Worm (Caenorhabditis elegans) whole organism, late embryonic: Measurements from ENCODE around the gene srh-111.

Source experiments
- K09A11.1 ChIP-seq: sonication (generic microtip); optimal IDR thresholded peaks from 2 replicates; lab custom pipeline; 2017; ENCODE audit warnings: antibody characterized with exemption, mild to moderate bottlenecking, missing genetic modification characterization, missing compliant biosample characterization; ENCODE audit not compliant: insufficient read depth
- Y22D7AL.16 ChIP-seq: sonication (generic microtip); optimal IDR thresholded peaks from 2 replicates; lab custom pipeline; 2016; ENCODE audit warnings: missing genetic modification characterization, missing compliant biosample characterization
- ahr-1 ChIP-seq: sonication (generic microtip); optimal IDR thresholded peaks from 2 replicates; lab custom pipeline; 2016; ENCODE audit warnings: missing genetic modification characterization, missing compliant biosample characterization
- ceh-14 ChIP-seq: sonication (generic microtip); optimal IDR thresholded peaks from 2 replicates; lab custom pipeline; 2016; ENCODE audit warnings: missing genotype, missing genetic modification characterization, missing compliant biosample characterization
- ceh-30 ChIP-seq: fragments of 150-350 bp; optimal IDR thresholded peaks from 2 replicates; lab custom pipeline; 2014; ENCODE audit warnings: missing biosample characterization, missing genetic modification characterization
- eyg-1 ChIP-seq: sonication (generic microtip); optimal IDR thresholded peaks from 2 replicates; lab custom pipeline; 2016; ENCODE audit warnings: missing genotype, missing genetic modification characterization, missing compliant biosample characterization
- hlh-8 ChIP-seq: sonication (generic microtip); optimal IDR thresholded peaks from 2 replicates; lab custom pipeline; 2016; ENCODE audit warnings: missing genotype, missing genetic modification characterization, missing compliant biosample characterization
- mec-3 ChIP-seq: sonication (generic microtip); optimal IDR thresholded peaks from 2 replicates; lab custom pipeline; 2016; ENCODE audit warnings: borderline replicate concordance, missing genetic modification characterization, missing compliant biosample characterization
- pha-2 ChIP-seq: sonication (generic microtip); optimal IDR thresholded peaks from 2 replicates; lab custom pipeline; 2017; ENCODE audit warnings: mild to moderate bottlenecking, missing genetic modification characterization, missing compliant biosample characterization
- pqm-1 ChIP-seq: sonication (generic microtip); optimal IDR thresholded peaks from 2 replicates; lab custom pipeline; 2016; ENCODE audit warnings: missing genetic modification characterization, missing compliant biosample characterization
- sox-4 ChIP-seq: sonication (generic microtip); optimal IDR thresholded peaks from 2 replicates; lab custom pipeline; 2017; ENCODE audit warnings: mild to moderate bottlenecking, missing genetic modification characterization, inconsistent platforms, missing compliant biosample characterization
- tbx-2 ChIP-seq: sonication (generic microtip); optimal IDR thresholded peaks from 2 replicates; lab custom pipeline; 2016; ENCODE audit warnings: missing genetic modification characterization, missing compliant biosample characterization
- unc-42 ChIP-seq: sonication (generic microtip); optimal IDR thresholded peaks from 2 replicates; lab custom pipeline; 2016; ENCODE audit warnings: missing genotype, missing genetic modification characterization, missing compliant biosample characterization
- ztf-16 ChIP-seq: sonication (generic microtip); optimal IDR thresholded peaks from 2 replicates; lab custom pipeline; 2017; ENCODE audit warnings: missing genetic modification characterization, missing compliant biosample characterization

DNA sequence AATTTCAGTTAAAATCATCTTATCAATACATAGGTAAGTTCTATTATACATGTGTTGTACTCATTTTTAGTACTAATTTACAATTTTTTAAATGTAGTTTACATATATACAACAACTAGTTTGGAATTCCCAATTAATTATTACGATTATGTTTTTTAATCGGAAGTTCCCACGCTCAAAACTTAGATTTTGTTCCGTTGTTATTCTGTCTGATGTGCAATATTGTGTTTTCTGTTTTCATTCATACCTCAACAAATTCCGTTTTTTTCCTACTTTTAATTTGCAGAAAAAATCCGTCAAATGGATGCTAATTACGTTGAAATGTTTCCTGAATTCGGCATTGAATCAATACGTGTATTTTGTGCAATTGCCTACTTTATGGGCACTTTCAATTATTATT is 21.3 kb upstream of the srh-111 start, which contains the start of gene srw-31:
- TF ChIP-seq tbx-2 (no peak), mec-3 (tag; lab: Kevin White, UChicago) (no peak), Y22D7AL.16 (tag; lab: Kevin White, UChicago) (no peak), pqm-1 (tag; lab: Kevin White, UChicago) (no peak), eyg-1 (no peak), sox-4 (tag; lab: Kevin White, UChicago) (no peak), ceh-30 (tag; lab: Kevin White, UChicago) (no peak), ceh-14 (no peak), pha-2 (no peak), hlh-8 (tag; lab: Kevin White, UChicago) (no peak), ztf-16 (tag; lab: Kevin White, UChicago) (no peak), K09A11.1 (tag; lab: Kevin White, UChicago) (no peak), ahr-1 (tag; lab: Kevin White, UChicago) (no peak), unc-42 (tag; lab: Kevin White, UChicago) (no peak)
